Worm (Caenorhabditis elegans) whole organism, mixed stage, embryonic: ENCODE results near the gene Y38H8A.2.

Source experiments
- bed-3 ChIP-seq: fragments of 200-800 bp; sonication (Bioruptor generic); optimal IDR thresholded peaks from 3 replicates; lab custom pipeline; 2018; ENCODE audit warnings: mild to moderate bottlenecking, missing genetic modification characterization, moderate library complexity, missing compliant biosample characterization
- ceh-39 ChIP-seq: fragments of 150-350 bp; optimal IDR thresholded peaks from 2 replicates; lab custom pipeline; 2014; ENCODE audit warnings: missing biosample characterization, missing genetic modification characterization
- ceh-43 ChIP-seq: fragments of 200-800 bp; sonication (Bioruptor generic); optimal IDR thresholded peaks from 2 replicates; lab custom pipeline; 2018; ENCODE audit warnings: mild to moderate bottlenecking, missing genetic modification characterization, moderate library complexity, missing compliant biosample characterization
- ceh-83 ChIP-seq: fragments of 200-800 bp; sonication (Bioruptor generic); optimal IDR thresholded peaks from 2 replicates; lab custom pipeline; 2018; ENCODE audit warnings: mild to moderate bottlenecking, missing genetic modification characterization, missing compliant biosample characterization
- ces-1 ChIP-seq: fragments of 150-350 bp; optimal IDR thresholded peaks from 2 replicates; lab custom pipeline; 2014; ENCODE audit warnings: missing biosample characterization, missing genetic modification reagents, missing genetic modification characterization
- cnd-1 ChIP-seq: fragments of 200-800 bp; sonication (Bioruptor generic); optimal IDR thresholded peaks from 2 replicates; lab custom pipeline; 2018; ENCODE audit warnings: mild to moderate bottlenecking, missing genetic modification characterization, missing compliant biosample characterization
- drap-1 ChIP-seq: fragments of 200-800 bp; sonication (Bioruptor generic); optimal IDR thresholded peaks from 3 replicates; lab custom pipeline; 2018; ENCODE audit warnings: mild to moderate bottlenecking, missing genetic modification characterization, missing compliant biosample characterization
- elt-1 ChIP-seq: sonication (generic microtip); optimal IDR thresholded peaks from 2 replicates; lab custom pipeline; 2017; ENCODE audit warnings: missing genetic modification characterization, mild to moderate bottlenecking, missing compliant biosample characterization, antibody characterized with exemption, moderate library complexity, borderline replicate concordance; ENCODE audit not compliant: insufficient read depth
- elt-3 ChIP-seq: fragments of 150-350 bp; optimal IDR thresholded peaks from 2 replicates; lab custom pipeline; 2014; ENCODE audit warnings: missing biosample characterization, missing genetic modification characterization
- flh-1 ChIP-seq: fragments of 200-800 bp; sonication (Bioruptor generic); optimal IDR thresholded peaks from 2 replicates; lab custom pipeline; 2018; ENCODE audit warnings: mild to moderate bottlenecking, missing genetic modification characterization, moderate library complexity, missing compliant biosample characterization
- ham-2 ChIP-seq: fragments of 200-800 bp; sonication (Bioruptor generic); optimal IDR thresholded peaks from 2 replicates; lab custom pipeline; 2018; ENCODE audit warnings: mild to moderate bottlenecking, missing genetic modification characterization, missing compliant biosample characterization
- lin-13 ChIP-seq: fragments of 150-350 bp; optimal IDR thresholded peaks from 2 replicates; lab custom pipeline; 2014; ENCODE audit warnings: missing biosample characterization, missing genetic modification characterization
- lin-32 ChIP-seq: fragments of 200-800 bp; sonication (Bioruptor generic); optimal IDR thresholded peaks from 2 replicates; lab custom pipeline; 2018; ENCODE audit warnings: mild to moderate bottlenecking, missing genetic modification characterization, missing compliant biosample characterization
- lsy-2 ChIP-seq: fragments of 150-350 bp; optimal IDR thresholded peaks from 2 replicates; lab custom pipeline; 2014; ENCODE audit warnings: missing biosample characterization, missing genetic modification characterization
- mab-5 ChIP-seq: fragments of 150-350 bp; optimal IDR thresholded peaks from 2 replicates; lab custom pipeline; 2014; ENCODE audit warnings: missing biosample characterization, missing genetic modification characterization
- mep-1 ChIP-seq: fragments of 150-350 bp; optimal IDR thresholded peaks from 2 replicates; lab custom pipeline; 2017; ENCODE audit warnings: missing biosample characterization, missing genetic modification reagents, missing genetic modification characterization, inconsistent platforms
- mls-2 ChIP-seq: sonication (generic microtip); optimal IDR thresholded peaks from 2 replicates; lab custom pipeline; 2016; ENCODE audit warnings: mild to moderate bottlenecking, missing genetic modification characterization, moderate library complexity, missing compliant biosample characterization
- nhr-12 ChIP-seq: fragments of 150-350 bp; optimal IDR thresholded peaks from 2 replicates; lab custom pipeline; 2014; ENCODE audit warnings: missing biosample characterization, missing genetic modification characterization
- nhr-2 ChIP-seq: fragments of 150-350 bp; optimal IDR thresholded peaks from 2 replicates; lab custom pipeline; 2014; ENCODE audit warnings: missing biosample characterization, missing genetic modification characterization
- nhr-237 ChIP-seq: fragments of 150-350 bp; optimal IDR thresholded peaks from 2 replicates; lab custom pipeline; 2014; ENCODE audit warnings: missing biosample characterization, missing genetic modification characterization
- nhr-28 ChIP-seq: fragments of 150-350 bp; optimal IDR thresholded peaks from 2 replicates; lab custom pipeline; 2014; ENCODE audit warnings: missing biosample characterization, missing genetic modification characterization
- nhr-76 ChIP-seq: sonication (generic microtip); optimal IDR thresholded peaks from 2 replicates; lab custom pipeline; 2017; ENCODE audit warnings: missing biosample characterization, missing genetic modification characterization
- pha-4 ChIP-seq: fragments of 150-350 bp; optimal IDR thresholded peaks from 2 replicates; lab custom pipeline; 2018; ENCODE audit warnings: missing biosample characterization, missing genetic modification reagents, missing genetic modification characterization
- sem-2 ChIP-seq: fragments of 200-800 bp; sonication (Bioruptor generic); optimal IDR thresholded peaks from 2 replicates; lab custom pipeline; 2018; ENCODE audit warnings: mild to moderate bottlenecking, missing genetic modification characterization, missing compliant biosample characterization
- snpc-4 ChIP-seq: fragments of 150-350 bp; optimal IDR thresholded peaks from 2 replicates; lab custom pipeline; 2014; ENCODE audit warnings: missing biosample characterization, missing genetic modification characterization
- sptf-1 ChIP-seq: sonication (generic microtip); optimal IDR thresholded peaks from 2 replicates; lab custom pipeline; 2017; ENCODE audit warnings: mild to moderate bottlenecking, missing genetic modification characterization, moderate library complexity, missing compliant biosample characterization
- unc-120 ChIP-seq: sonication (generic microtip); optimal IDR thresholded peaks from 2 replicates; lab custom pipeline; 2017; ENCODE audit warnings: missing genetic modification characterization, missing compliant biosample characterization; ENCODE audit not compliant: poor library complexity, severe bottlenecking
- unc-62 ChIP-seq: fragments of 150-350 bp; optimal IDR thresholded peaks from 2 replicates; lab custom pipeline; 2014; ENCODE audit warnings: missing biosample characterization, missing genetic modification reagents, missing genetic modification characterization
- zip-8 ChIP-seq: fragments of 150-350 bp; optimal IDR thresholded peaks from 2 replicates; lab custom pipeline; 2014; ENCODE audit warnings: missing biosample characterization, missing genetic modification characterization
- ztf-11 ChIP-seq: fragments of 150-350 bp; optimal IDR thresholded peaks from 2 replicates; lab custom pipeline; 2014; ENCODE audit warnings: missing biosample characterization, missing genetic modification characterization

The Y38H8A.2 gene

ce11 chrIV:13502806-13503363, 28.7 kb downstream of the Y38H8A.2 start, which contains the start of gene tbc-9:
TSS of gene tbc-9 (minus strand) at chrIV:13502856.
- no peak for TF ChIP-seq unc-62 (GFP tag; lab: Kevin White, UChicago)
- no peak for TF ChIP-seq ztf-11 (tag; lab: Kevin White, UChicago)
- TF ChIP-seq ceh-43 (GFP tag; lab: Kevin White, UChicago) = no peak
- TF ChIP-seq nhr-28 (tag; lab: Kevin White, UChicago) = no peak
- no peak for TF ChIP-seq elt-3 (tag; lab: Kevin White, UChicago)
- TF ChIP-seq zip-8 (tag; lab: Kevin White, UChicago) = no peak
- no peak for TF ChIP-seq mls-2 (tag; lab: Kevin White, UChicago)
- no peak for TF ChIP-seq elt-1 (tag; lab: Kevin White, UChicago)
- TF ChIP-seq sem-2 (GFP tag; lab: Kevin White, UChicago) = no peak
- TF ChIP-seq cnd-1 (tag; lab: Kevin White, UChicago) = no peak
- TF ChIP-seq snpc-4 (tag; lab: Kevin White, UChicago) = no peak
- TF ChIP-seq flh-1 = no peak
- TF ChIP-seq ceh-39 (tag; lab: Kevin White, UChicago) = no peak
- no peak for TF ChIP-seq unc-120 (tag; lab: Kevin White, UChicago)
- TF ChIP-seq, all 35 proteins: peak for 0

ce11 chrIV:13505144-13505543, 30.9 kb downstream of the Y38H8A.2 start, which contains the start of gene seld-1:
TSS of gene seld-1 (plus strand) at chrIV:13505444.
- TF ChIP-seq ceh-43 (GFP tag; lab: Kevin White, UChicago) (no peak), mab-5 (no peak), nhr-2 (tag; lab: Kevin White, UChicago) (no peak), elt-1 (tag; lab: Kevin White, UChicago) (no peak), sptf-1 (no peak), lin-13 (tag; lab: Kevin White, UChicago) (no peak), mls-2 (tag; lab: Kevin White, UChicago) (no peak), lin-32 (GFP tag; lab: Kevin White, UChicago) (no peak), snpc-4 (tag; lab: Kevin White, UChicago) (no peak), unc-120 (tag; lab: Kevin White, UChicago) (no peak), nhr-12 (no peak), ham-2 (no peak), nhr-28 (tag; lab: Kevin White, UChicago) (no peak)

- TF ChIP-seq mep-1 (tag; lab: Kevin White, UChicago) (no peak), lsy-2 (no peak), zip-8 (tag; lab: Kevin White, UChicago) (no peak), snpc-4 (tag; lab: Kevin White, UChicago) (no peak), pha-4 (tag; lab: Kevin White, UChicago) (no peak), nhr-28 (tag; lab: Kevin White, UChicago) (no peak), elt-3 (tag; lab: Kevin White, UChicago) (no peak), ceh-83 (GFP tag; lab: Kevin White, UChicago) (no peak), ceh-43 (GFP tag; lab: Kevin White, UChicago) (no peak), lin-13 (tag; lab: Kevin White, UChicago) (no peak)
These were observed 31.4 kb downstream of the Y38H8A.2 start, which contains the start of gene nlp-17 for ce11 chrIV:13505662-13506061. TSS of gene nlp-17 (minus strand) at chrIV:13505762.

ce11 chrIV:13508924-13509323, 34.7 kb downstream of the Y38H8A.2 start, which contains the start of gene afmd-2:
TSS of gene afmd-2 (plus strand) at chrIV:13509224.
- TF ChIP-seq bed-3 (GFP tag; lab: Kevin White, UChicago) (no peak), ztf-11 (tag; lab: Kevin White, UChicago) (no peak), nhr-76 (tag; lab: Kevin White, UChicago) (no peak), ces-1 (GFP tag; lab: Kevin White, UChicago) (no peak), mls-2 (tag; lab: Kevin White, UChicago) (no peak), nhr-237 (tag; lab: Kevin White, UChicago) (no peak), lin-13 (tag; lab: Kevin White, UChicago) (no peak), snpc-4 (tag; lab: Kevin White, UChicago) (no peak), drap-1 (GFP tag; lab: Kevin White, UChicago) (no peak)

- no peak for TF ChIP-seq lsy-2
These were observed 35.8 kb downstream of the Y38H8A.2 start for ce11 chrIV:13510049-13510448.
